Fruit fly (Drosophila melanogaster): ENCODE data around the gene CG15468.

CG15468 gene

DNA sequence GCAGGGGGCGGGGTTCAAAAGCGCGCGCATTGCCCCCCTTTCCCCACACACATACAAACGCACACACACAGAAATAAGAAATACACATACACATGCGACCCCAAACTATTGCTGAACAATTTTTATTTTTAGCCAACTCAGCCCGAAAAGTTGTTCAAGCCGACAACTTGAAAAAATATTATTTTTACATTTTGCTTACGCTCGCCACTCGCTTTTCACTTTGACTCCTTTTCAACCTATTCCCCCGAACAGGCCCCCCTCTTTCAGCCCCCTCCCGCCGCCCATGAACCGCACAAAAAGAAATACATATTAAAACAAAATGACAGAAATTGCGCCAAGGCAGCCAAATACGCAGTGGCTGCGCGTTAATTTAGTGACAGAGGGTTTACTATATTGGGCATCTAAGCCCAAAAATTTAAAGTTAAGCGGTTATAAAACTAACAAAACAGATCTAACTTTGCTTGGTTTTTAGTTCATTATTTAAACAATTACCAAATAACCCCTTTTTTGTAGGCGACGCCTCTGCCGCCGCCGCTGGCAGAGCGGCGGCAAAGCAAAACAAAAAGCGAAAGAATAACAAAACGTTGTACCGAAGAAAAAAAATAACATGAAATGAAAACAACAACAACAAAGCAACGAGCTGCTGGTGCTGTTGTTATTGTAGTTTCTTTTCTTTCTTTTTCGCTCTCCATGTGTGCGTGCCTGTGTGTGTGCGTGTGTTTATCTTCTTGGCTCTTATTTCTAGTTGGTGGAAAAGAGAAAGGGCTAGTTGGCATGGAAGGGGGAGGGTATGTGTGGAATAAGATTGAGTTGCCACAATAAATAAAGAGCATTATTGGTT, 50.8 kb downstream of the CG15468 start (continued):
- peak; percentile 98 for TF ChIP-seq CG4360 (GFP tag; IDR thresholded peaks at IDR 0.05)
- peak; percentile 94 for TF ChIP-seq E2f2 (GFP tag; IDR thresholded peaks at IDR 0.05)
- peak; percentile 100 for TF ChIP-seq CG11247 (GFP tag; IDR thresholded peaks at IDR 0.05)
- TF ChIP-seq pfk (GFP tag; optimal IDR thresholded peaks at IDR 0.05) = peak; percentile 77
- TF ChIP-seq gce (GFP tag; IDR thresholded peaks at IDR 0.05) = peak; percentile 99
- peak; percentile 93 for TF ChIP-seq CG30020 (tag; optimal IDR thresholded peaks at IDR 0.05)
- peak; percentile 98 for TF ChIP-seq D19A (tag; optimal IDR thresholded peaks at IDR 0.05)
- peak; percentile 92 for TF ChIP-seq Nf-YB (GFP tag; optimal IDR thresholded peaks at IDR 0.05)
- TF ChIP-seq phol (tag; optimal IDR thresholded peaks at IDR 0.05) = peak; percentile 99
- peak; percentile 98 for TF ChIP-seq CG6254 (GFP tag; optimal IDR thresholded peaks at IDR 0.05)
- TF ChIP-seq stwl (tag; optimal IDR thresholded peaks at IDR 0.05) = peak; percentile 76
- TF ChIP-seq kay (GFP tag; optimal IDR thresholded peaks at IDR 0.05) = peak; percentile 99
- TF ChIP-seq mld (GFP tag; IDR thresholded peaks at IDR 0.05; ENCODE audit: partially characterized antibody) = no peak
- TF ChIP-seq CG18011 (GFP tag; optimal IDR thresholded peaks at IDR 0.05) = peak; percentile 94
- peak; percentile 99 for TF ChIP-seq en (GFP tag; optimal IDR thresholded peaks at IDR 0.05)
- TF ChIP-seq rib (GFP tag; IDR thresholded peaks at IDR 0.05) = peak; percentile 100
- TF ChIP-seq CG14050 (GFP tag; IDR thresholded peaks at IDR 0.05) = peak; percentile 100
- peak; percentile 100 for TF ChIP-seq CG11093 (GFP tag; IDR thresholded peaks at IDR 0.05)
- peak; percentile 99 for TF ChIP-seq scrt (GFP tag; optimal IDR thresholded peaks at IDR 0.05)
- TF ChIP-seq Lhr (GFP tag; optimal IDR thresholded peaks at IDR 0.05) = peak; percentile 99
- TF ChIP-seq Tbp (GFP tag; optimal IDR thresholded peaks at IDR 0.05) = no peak
- peak; percentile 99 for TF ChIP-seq gsb (GFP tag; IDR thresholded peaks at IDR 0.05)
- TF ChIP-seq unpg (GFP tag; optimal IDR thresholded peaks at IDR 0.05) = peak; percentile 100
- peak; percentile 100 for TF ChIP-seq crc (GFP tag; optimal IDR thresholded peaks at IDR 0.05)
- TF ChIP-seq tup (GFP tag; optimal IDR thresholded peaks at IDR 0.05) = peak; percentile 99
- peak; percentile 100 for TF ChIP-seq gsb-n (tag; optimal IDR thresholded peaks at IDR 0.05)
- peak; percentile 99 for TF ChIP-seq ac (GFP tag; optimal IDR thresholded peaks at IDR 0.05)
- TF ChIP-seq CG16815 (GFP tag; optimal IDR thresholded peaks at IDR 0.05) = peak; percentile 100
- peak; percentile 50 for TF ChIP-seq BEAF-32 (GFP tag; optimal IDR thresholded peaks at IDR 0.05)
- peak; percentile 100 for TF ChIP-seq CG14667 (GFP tag; IDR thresholded peaks at IDR 0.05)
- TF ChIP-seq slou (GFP tag; optimal IDR thresholded peaks at IDR 0.05) = peak; percentile 99
- TF ChIP-seq gfzf (GFP tag; optimal IDR thresholded peaks at IDR 0.05) = peak; percentile 43
- peak; percentile 97 for TF ChIP-seq CG8359 (GFP tag; optimal IDR thresholded peaks at IDR 0.05; ENCODE audit: borderline replicate concordance)
- peak; percentile 99 for TF ChIP-seq Poxn (GFP tag; IDR thresholded peaks at IDR 0.05)
- peak; percentile 100 for TF ChIP-seq Rfx (GFP tag; IDR thresholded peaks at IDR 0.05)
- TF ChIP-seq vfl (GFP tag; optimal IDR thresholded peaks at IDR 0.05) = peak; percentile 100
- peak; percentile 100 for TF ChIP-seq Dip3 (GFP tag; optimal IDR thresholded peaks at IDR 0.05)
- TF ChIP-seq CG43689 (GFP tag; IDR thresholded peaks at IDR 0.05) = peak; percentile 99
- TF ChIP-seq vvl (GFP tag; IDR thresholded peaks at IDR 0.05) = peak; percentile 100
- TF ChIP-seq Dbx (GFP tag; IDR thresholded peaks at IDR 0.05) = peak; percentile 100
- TF ChIP-seq cg (GFP tag; optimal IDR thresholded peaks at IDR 0.05) = peak; percentile 84
- peak; percentile 100 for TF ChIP-seq lilli (GFP tag; optimal IDR thresholded peaks at IDR 0.05)
- no peak for TF ChIP-seq CG8478 (optimal IDR thresholded peaks at IDR 0.05)
- TF ChIP-seq zf30C (GFP tag; optimal IDR thresholded peaks at IDR 0.05) = peak; percentile 65
- TF ChIP-seq crp (GFP tag; optimal IDR thresholded peaks at IDR 0.05) = peak; percentile 32 to 79
- peak; percentile 98 for TF ChIP-seq dan (GFP tag; IDR thresholded peaks at IDR 0.05)
- TF ChIP-seq CG2875 (GFP tag; optimal IDR thresholded peaks at IDR 0.05) = peak; percentile 99
- TF ChIP-seq CG12071 (GFP tag; optimal IDR thresholded peaks at IDR 0.05) = peak; percentile 100

All from whole organism, embryonic.